Worm (Caenorhabditis elegans): ENCODE results near the gene C41C4.9.

C41C4.9 gene

ce11 chrII:8093283-8093682 is 14.2 kb upstream of the C41C4.9 start:
- TF ChIP-seq K02D7.2 (tag; optimal IDR thresholded peaks at IDR 0.05) (no peak), che-1 (tag; optimal IDR thresholded peaks at IDR 0.05) (no peak), pha-4 (tag; optimal IDR thresholded peaks at IDR 0.05) (no peak), ceh-30 (tag; optimal IDR thresholded peaks at IDR 0.05) (no peak), tbx-7 (tag; optimal IDR thresholded peaks at IDR 0.05) (no peak), ceh-18 (tag; optimal IDR thresholded peaks at IDR 0.05) (no peak)

- TF ChIP-seq odd-2 (tag; optimal IDR thresholded peaks at IDR 0.05) (no peak), unc-86 (tag; optimal IDR thresholded peaks at IDR 0.05) (no peak), ahr-1 (tag; optimal IDR thresholded peaks at IDR 0.05) (no peak), ama-1 (optimal IDR thresholded peaks at IDR 0.05) (no peak)
Measured at ce11 chrII:8093914-8094313, 13.5 kb upstream of the C41C4.9 start.

- no peak for TF ChIP-seq tbx-2 (tag; optimal IDR thresholded peaks at IDR 0.05)
- no peak for TF ChIP-seq pros-1 (tag; optimal IDR thresholded peaks at IDR 0.05)
- peak; percentile 40 for TF ChIP-seq hlh-30 (tag; optimal IDR thresholded peaks at IDR 0.05; ENCODE audit: insufficient read depth)
- no peak for TF ChIP-seq ceh-30 (tag; optimal IDR thresholded peaks at IDR 0.05)
- TF ChIP-seq ztf-16 (tag; optimal IDR thresholded peaks at IDR 0.05) = no peak
- TF ChIP-seq ama-1 (optimal IDR thresholded peaks at IDR 0.05) = no peak
- TF ChIP-seq K09A11.1 (tag; optimal IDR thresholded peaks at IDR 0.05; ENCODE audit: insufficient read depth) = no peak
- TF ChIP-seq hlh-13 (GFP tag; optimal IDR thresholded peaks at IDR 0.05) = no peak
Measured at ce11 chrII:8099212-8099784, 8.1 kb upstream of the C41C4.9 start.

ce11 chrII:8102041-8102440 is 5.4 kb upstream of the C41C4.9 start, which contains the start of gene sre-2:
TSS of gene sre-2 (minus strand) at chrII:8102141.
- TF ChIP-seq ceh-31 (tag; optimal IDR thresholded peaks at IDR 0.05) (no peak), pat-9 (tag; optimal IDR thresholded peaks at IDR 0.05) (no peak), syd-9 (tag; optimal IDR thresholded peaks at IDR 0.05) (no peak), ceh-14 (tag; optimal IDR thresholded peaks at IDR 0.05) (no peak), ets-4 (tag; optimal IDR thresholded peaks at IDR 0.05) (no peak), K09A11.1 (tag; optimal IDR thresholded peaks at IDR 0.05; ENCODE audit: insufficient read depth) (no peak), ama-1 (optimal IDR thresholded peaks at IDR 0.05) (no peak), gmeb-2 (tag; optimal IDR thresholded peaks at IDR 0.05) (no peak), ttx-3 (tag; optimal IDR thresholded peaks at IDR 0.05) (no peak), ceh-2 (tag; optimal IDR thresholded peaks at IDR 0.05) (no peak), unc-55 (GFP tag; optimal IDR thresholded peaks at IDR 0.05) (no peak), nhr-11 (tag; optimal IDR thresholded peaks at IDR 0.05) (no peak), nhr-232 (tag; optimal IDR thresholded peaks at IDR 0.05) (no peak), zip-5 (tag; optimal IDR thresholded peaks at IDR 0.05) (no peak), ztf-16 (tag; optimal IDR thresholded peaks at IDR 0.05) (no peak)

ce11 chrII:8104998-8105397 is 2.4 kb upstream of the C41C4.9 start, which contains the start of gene sfxn-5:
TSS of gene sfxn-5 (minus strand) at chrII:8105052.
- no peak for TF ChIP-seq eyg-1 (tag; optimal IDR thresholded peaks at IDR 0.05)
- TF ChIP-seq ceh-18 (tag; optimal IDR thresholded peaks at IDR 0.05) = peak; percentile 50
- peak; percentile 35 for TF ChIP-seq unc-55 (GFP tag; optimal IDR thresholded peaks at IDR 0.05)
- no peak for TF ChIP-seq gmeb-2 (tag; optimal IDR thresholded peaks at IDR 0.05)
- TF ChIP-seq nhr-11 (tag; optimal IDR thresholded peaks at IDR 0.05) = no peak

ce11 chrII:8112063-8112462 is 4.6 kb downstream of the C41C4.9 start, which contains the start of gene lron-4:
TSS of gene lron-4 (minus strand) at chrII:8112163.
- TF ChIP-seq dmd-4 (tag; optimal IDR thresholded peaks at IDR 0.05; ENCODE audit: borderline replicate concordance) = no peak
- no peak for TF ChIP-seq Y22D7AL.16 (tag; optimal IDR thresholded peaks at IDR 0.05)
